Worm (Caenorhabditis elegans): ENCODE results near the gene sknr-1.

- TF ChIP-seq ceh-13 (GFP tag; optimal IDR thresholded peaks at IDR 0.05), result no peak
- no peak for TF ChIP-seq ama-1 (optimal IDR thresholded peaks at IDR 0.05)
- no peak for TF ChIP-seq hmg-4 (GFP tag; optimal IDR thresholded peaks at IDR 0.05)
- TF ChIP-seq hmbx-1 (tag; optimal IDR thresholded peaks at IDR 0.05), result no peak
- TF ChIP-seq aly-1 (tag; optimal IDR thresholded peaks at IDR 0.05), result no peak
- TF ChIP-seq ceh-36 (tag; optimal IDR thresholded peaks at IDR 0.05), result no peak
Observed at ce11 chrV:2657682-2658081, 32.4 kb upstream of the sknr-1 start.

Data from whole organism, early embryonic.